Worm (Caenorhabditis elegans): ENCODE data around the gene F58E6.6.

ce11 chrV:9786721-9787131 lies 33.9 kb upstream of the F58E6.6 start, which contains the start of gene F46B6.6:
- no peak for TF ChIP-seq ceh-48 (tag; optimal IDR thresholded peaks at IDR 0.05)
- no peak for TF ChIP-seq C38D4.7 (GFP tag; optimal IDR thresholded peaks at IDR 0.05)
- no peak for TF ChIP-seq nfya-1 (tag; optimal IDR thresholded peaks at IDR 0.05)
- TF ChIP-seq ama-1 (optimal IDR thresholded peaks at IDR 0.05) = no peak

Measured in whole organism, late embryonic.